Fruit fly (Drosophila melanogaster) whole organism, embryonic: ENCODE results near the gene RpS15Aa.
A peak's percentile ranks its signal among the peaks of the same experiment; 100 is the strongest.

Experiments used
- Atf-2 ChIP-seq: fragments of 200-800 bp; sonication (Bioruptor generic); optimal IDR thresholded peaks from 2 replicates; lab custom pipeline; 2016; ENCODE audit warnings: missing biosample characterization, missing genetic modification characterization
- Awh ChIP-seq: fragments of 200-800 bp; sonication (Bioruptor generic); IDR thresholded peaks from 2 replicates; pipeline ENCODE4, ENCODE4 v1.3.6; 2022; ENCODE audit warnings: missing biosample characterization, missing genetic modification characterization
- B-H1 ChIP-seq: fragments of 200-800 bp; sonication (Bioruptor generic); IDR thresholded peaks from 3 replicates; pipeline ENCODE4 v1.3.6; 2022; ENCODE audit warnings: missing biosample characterization, missing genetic modification characterization
- CG10321 ChIP-seq: fragments of 200-800 bp; sonication (Bioruptor generic); IDR thresholded peaks from 2 replicates; pipeline ENCODE4 v1.3.6; 2022; ENCODE audit warnings: missing biosample characterization, missing genetic modification characterization
- CG10366 ChIP-seq: fragments of 200-800 bp; sonication (Bioruptor generic); IDR thresholded peaks from 2 replicates; pipeline ENCODE4 v1.3.6; 2022; ENCODE audit warnings: missing biosample characterization, missing genetic modification characterization
- CG10431 ChIP-seq: fragments of 200-800 bp; sonication (Bioruptor generic); optimal IDR thresholded peaks from 3 replicates; lab custom pipeline; 2018; ENCODE audit warnings: missing biosample characterization, mild to moderate bottlenecking, missing genetic modification characterization
- CG10543 ChIP-seq: fragments of 200-800 bp; sonication (Bioruptor generic); optimal IDR thresholded peaks from 3 replicates; lab custom pipeline; 2017; ENCODE audit warnings: missing biosample characterization, mild to moderate bottlenecking, missing genetic modification characterization, moderate library complexity
- CG13296 ChIP-seq: fragments of 200-800 bp; sonication (Bioruptor generic); optimal IDR thresholded peaks from 3 replicates; lab custom pipeline; 2018; ENCODE audit warnings: missing biosample characterization, mild to moderate bottlenecking, missing genetic modification characterization
- CG16813 ChIP-seq: fragments of 200-800 bp; sonication (Bioruptor generic); IDR thresholded peaks from 3 replicates; pipeline ENCODE4 v1.3.6; 2022; ENCODE audit warnings: missing biosample characterization, missing genetic modification characterization; ENCODE audit not compliant: partially characterized antibody
- CG2889 ChIP-seq: fragments of 200-800 bp; sonication (Bioruptor generic); IDR thresholded peaks from 3 replicates; pipeline ENCODE4 v1.3.6; 2022; ENCODE audit warnings: missing biosample characterization, missing genetic modification characterization
- CG3163 ChIP-seq: fragments of 200-800 bp; sonication (Bioruptor generic); optimal IDR thresholded peaks from 3 replicates; lab custom pipeline; 2016; ENCODE audit warnings: missing biosample characterization, missing genetic modification characterization
- CG33213 ChIP-seq: fragments of 200-800 bp; sonication (Bioruptor generic); optimal IDR thresholded peaks from 3 replicates; lab custom pipeline; 2016; ENCODE audit warnings: missing biosample characterization, missing genetic modification characterization
- CG3407 ChIP-seq: fragments of 200-800 bp; sonication (Bioruptor generic); optimal IDR thresholded peaks from 2 replicates; lab custom pipeline; 2018; ENCODE audit warnings: missing biosample characterization, mild to moderate bottlenecking, missing genetic modification characterization
- CG34224 ChIP-seq: fragments of 200-800 bp; sonication (Bioruptor generic); IDR thresholded peaks from 3 replicates; pipeline ENCODE4 v1.3.6; 2022; ENCODE audit warnings: missing biosample characterization, missing genetic modification characterization; ENCODE audit not compliant: partially characterized antibody
- CG3847 ChIP-seq: fragments of 200-800 bp; sonication (Bioruptor generic); IDR thresholded peaks from 2 replicates; pipeline ENCODE4 v1.3.6; 2022; ENCODE audit warnings: missing biosample characterization, missing genetic modification characterization
- CG5180 ChIP-seq: fragments of 200-800 bp; sonication (Bioruptor generic); optimal IDR thresholded peaks from 3 replicates; lab custom pipeline; 2017; ENCODE audit warnings: missing biosample characterization, missing genetic modification characterization, mild to moderate bottlenecking, moderate library complexity, missing genetic modification reagents
- CG6254 ChIP-seq: fragments of 200-800 bp; sonication (Bioruptor generic); optimal IDR thresholded peaks from 3 replicates; lab custom pipeline; 2017; ENCODE audit warnings: mild to moderate bottlenecking, missing biosample characterization, missing genetic modification reagents, missing genetic modification characterization
- CG6683 ChIP-seq: fragments of 200-800 bp; sonication (Bioruptor generic); optimal IDR thresholded peaks from 2 replicates; lab custom pipeline; 2017; ENCODE audit warnings: missing biosample characterization, mild to moderate bottlenecking, missing genetic modification characterization, missing genetic modification reagents
- CG6689 ChIP-seq: fragments of 200-800 bp; sonication (Bioruptor generic); IDR thresholded peaks from 2 replicates; pipeline ENCODE4 v1.3.6; 2022; ENCODE audit warnings: missing biosample characterization, missing genetic modification characterization
- CG6854 ChIP-seq: fragments of 200-800 bp; sonication (Bioruptor generic); optimal IDR thresholded peaks from 3 replicates; lab custom pipeline; 2017; ENCODE audit warnings: missing biosample characterization, mild to moderate bottlenecking, missing genetic modification characterization
- CG7839 ChIP-seq: fragments of 200-800 bp; sonication (Bioruptor generic); optimal IDR thresholded peaks from 3 replicates; lab custom pipeline; 2018; ENCODE audit warnings: missing biosample characterization, mild to moderate bottlenecking, missing genetic modification characterization, moderate library complexity
- CG7987 ChIP-seq: fragments of 200-800 bp; sonication (Bioruptor generic); optimal IDR thresholded peaks from 2 replicates; lab custom pipeline; 2018; ENCODE audit warnings: missing biosample characterization, mild to moderate bottlenecking, missing genetic modification characterization, moderate library complexity
- CG9609 ChIP-seq: fragments of 200-800 bp; sonication (Bioruptor generic); optimal IDR thresholded peaks from 3 replicates; lab custom pipeline; 2016; ENCODE audit warnings: missing biosample characterization, missing genetic modification characterization
- CrebB ChIP-seq: fragments of 200-800 bp; sonication (Bioruptor generic); optimal IDR thresholded peaks from 3 replicates; lab custom pipeline; 2018; ENCODE audit warnings: missing biosample characterization, mild to moderate bottlenecking, missing genetic modification characterization
- Dad ChIP-seq: fragments of 200-800 bp; sonication (Bioruptor generic); optimal IDR thresholded peaks from 3 replicates; lab custom pipeline; 2016; ENCODE audit warnings: missing biosample characterization, missing genetic modification characterization
- Dek ChIP-seq: fragments of 200-800 bp; sonication (Bioruptor generic); optimal IDR thresholded peaks from 3 replicates; lab custom pipeline; 2019; ENCODE audit warnings: missing biosample characterization, mild to moderate bottlenecking, missing genetic modification characterization, moderate library complexity
- Dfd ChIP-seq, 2 experiments: fragments of >200 bp; optimal IDR thresholded peaks; 2 replicates each; lab custom pipeline; 2017; ENCODE audit warnings: missing biosample characterization in 2 of 2, missing genetic modification characterization in 2 of 2
- Hand ChIP-seq: fragments of 200-800 bp; sonication (Bioruptor generic); optimal IDR thresholded peaks from 2 replicates; lab custom pipeline; 2017; ENCODE audit warnings: mild to moderate bottlenecking, missing biosample characterization, missing genetic modification reagents, missing genetic modification characterization
- MESR4 ChIP-seq: fragments of 200-800 bp; sonication (Bioruptor generic); optimal IDR thresholded peaks from 2 replicates; lab custom pipeline; 2018; ENCODE audit warnings: missing biosample characterization, mild to moderate bottlenecking, missing genetic modification characterization, moderate library complexity
- Stat92E ChIP-seq, 3 experiments: fragments of >200 bp in 2 of 3; fragments of 200-800 bp in 1 of 3; sonication (Bioruptor generic) in 1 of 3; optimal IDR thresholded peaks; 2 replicates each; lab custom pipeline; 2017 to 2019; ENCODE audit warnings: missing biosample characterization in 3 of 3, missing genetic modification characterization in 3 of 3, mild to moderate bottlenecking in 1 of 3, moderate library complexity in 1 of 3
- YL-1 ChIP-seq: fragments of 200-800 bp; sonication (Bioruptor generic); optimal IDR thresholded peaks from 3 replicates; lab custom pipeline; 2017; ENCODE audit warnings: missing biosample characterization, mild to moderate bottlenecking, missing genetic modification characterization
- crc ChIP-seq: fragments of 200-800 bp; sonication (Bioruptor generic); optimal IDR thresholded peaks from 2 replicates; lab custom pipeline; 2016; ENCODE audit warnings: missing biosample characterization, missing genetic modification characterization
- dmrt99B ChIP-seq: fragments of 200-800 bp; sonication (Bioruptor generic); optimal IDR thresholded peaks from 2 replicates; lab custom pipeline; 2018; ENCODE audit warnings: missing biosample characterization, mild to moderate bottlenecking, missing genetic modification characterization, moderate library complexity
- ewg ChIP-seq: fragments of 200-800 bp; sonication (Bioruptor generic); optimal IDR thresholded peaks from 3 replicates; lab custom pipeline; 2017; ENCODE audit warnings: mild to moderate bottlenecking, missing biosample characterization, missing genetic modification reagents, missing genetic modification characterization
- fru ChIP-seq: fragments of >200 bp; optimal IDR thresholded peaks from 2 replicates; lab custom pipeline; 2017
- klu ChIP-seq: fragments of 200-800 bp; sonication (Bioruptor generic); IDR thresholded peaks from 2 replicates; pipeline ENCODE4 v1.3.6; 2022; ENCODE audit warnings: missing biosample characterization, missing genetic modification characterization
- pnt ChIP-seq: fragments of 200-800 bp; sonication (Bioruptor generic); optimal IDR thresholded peaks from 3 replicates; lab custom pipeline; 2016; ENCODE audit warnings: missing biosample characterization, missing genetic modification characterization
- pros ChIP-seq: fragments of 200-800 bp; sonication (Bioruptor generic); optimal IDR thresholded peaks from 3 replicates; lab custom pipeline; 2019; ENCODE audit warnings: missing biosample characterization, mild to moderate bottlenecking, missing genetic modification characterization, moderate library complexity
- pum ChIP-seq: fragments of 200-800 bp; sonication (Bioruptor generic); optimal IDR thresholded peaks from 2 replicates; lab custom pipeline; 2016; ENCODE audit warnings: missing biosample characterization, missing genetic modification characterization
- rib ChIP-seq: fragments of 200-800 bp; sonication (Bioruptor generic); IDR thresholded peaks from 2 replicates; pipeline ENCODE4 v1.3.6; 2022; ENCODE audit warnings: missing biosample characterization, missing genetic modification characterization
- ro ChIP-seq: fragments of 200-800 bp; sonication (Bioruptor generic); IDR thresholded peaks from 2 replicates; pipeline ENCODE4 v1.3.6; 2022; ENCODE audit warnings: missing biosample characterization, missing genetic modification characterization
- row ChIP-seq: fragments of 200-800 bp; sonication (Bioruptor generic); IDR thresholded peaks from 3 replicates; pipeline ENCODE4 v1.3.6; 2022; ENCODE audit warnings: missing biosample characterization, missing genetic modification characterization
- seq ChIP-seq: fragments of 200-800 bp; sonication (Bioruptor generic); IDR thresholded peaks from 2 replicates; pipeline ENCODE4 v1.3.6; 2022; ENCODE audit warnings: missing biosample characterization, missing genetic modification characterization
- shn ChIP-seq: fragments of 200-800 bp; sonication (Bioruptor generic); optimal IDR thresholded peaks from 3 replicates; lab custom pipeline; 2016; ENCODE audit warnings: missing biosample characterization, missing genetic modification characterization
- slbo ChIP-seq: fragments of 200-800 bp; sonication (Bioruptor generic); IDR thresholded peaks from 2 replicates; pipeline ENCODE4 v1.3.6; 2022; ENCODE audit warnings: missing biosample characterization, missing genetic modification characterization
- slp2 ChIP-seq: fragments of 200-800 bp; sonication (Bioruptor generic); optimal IDR thresholded peaks from 2 replicates; lab custom pipeline; 2016; ENCODE audit warnings: missing biosample characterization, missing genetic modification characterization
- sob ChIP-seq: fragments of 200-800 bp; sonication (Bioruptor generic); IDR thresholded peaks from 2 replicates; pipeline ENCODE4 v1.3.6; 2022; ENCODE audit warnings: missing biosample characterization, missing genetic modification characterization
- tna ChIP-seq: fragments of 200-800 bp; sonication (Bioruptor generic); IDR thresholded peaks from 2 replicates; pipeline ENCODE4 v1.3.6; 2022; ENCODE audit warnings: missing biosample characterization, missing genetic modification characterization; ENCODE audit not compliant: partially characterized antibody

The RpS15Aa gene

DNA sequence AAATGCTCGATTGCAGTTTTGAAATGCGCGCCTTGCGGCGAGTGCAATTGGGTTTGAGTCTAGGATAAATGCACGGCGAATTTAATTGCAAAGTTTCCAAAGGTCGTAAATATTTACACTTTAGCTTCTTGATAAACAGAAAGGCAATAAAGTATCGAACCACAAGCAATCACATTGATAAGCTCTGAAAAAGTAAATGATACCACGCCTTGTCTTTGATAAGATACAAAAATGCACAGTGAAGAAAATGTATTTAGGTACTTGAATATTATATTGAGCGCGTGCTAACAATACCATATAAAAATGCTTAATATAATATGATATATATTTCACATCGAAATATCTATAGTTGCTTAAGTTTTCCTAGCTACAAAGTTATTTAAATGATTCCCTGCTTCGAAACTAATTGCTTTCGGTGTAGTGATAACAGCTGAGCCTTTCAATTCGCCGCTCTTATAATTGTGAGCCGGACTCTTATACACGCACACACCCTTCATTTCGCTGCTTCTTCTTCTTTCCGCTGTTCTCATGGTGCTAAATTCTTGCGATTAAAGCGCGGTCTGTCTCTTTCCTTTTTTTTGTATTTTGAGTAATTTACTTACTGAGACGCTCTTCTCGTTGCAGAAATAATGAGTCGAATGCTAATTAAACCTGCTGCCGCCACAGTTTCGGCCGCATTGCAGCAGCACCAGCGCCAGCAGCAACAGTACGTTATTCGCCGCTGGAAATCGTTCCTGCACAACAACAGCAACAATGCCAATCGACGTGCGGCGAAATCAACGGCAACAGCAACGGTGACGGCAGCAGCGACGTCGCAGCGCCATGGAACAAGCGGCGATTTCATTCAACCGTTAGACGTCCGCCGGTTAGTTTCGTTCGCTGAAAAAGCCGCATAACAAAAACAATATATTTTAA lies 36.0 kb upstream of the RpS15Aa start (continued):
- peak; percentile 67 for TF ChIP-seq CG6683 (GFP tag; lab: Kevin White, UChicago)
- peak; percentile 79 for TF ChIP-seq CG6689
- 0 out of 2 replicates have a peak, but pooled peaks have one; percentile 28 for TF ChIP-seq seq (GFP tag; lab: Robert Waterston, UW)
- TF ChIP-seq dmrt99B (tag; lab: Kevin White, UChicago): peak; percentile 84
- no peak for TF ChIP-seq tna (GFP tag; lab: Robert Waterston, UW)
- peak; percentile 93 for TF ChIP-seq row (GFP tag; lab: Robert Waterston, UW)
- TF ChIP-seq sob (GFP tag; lab: Robert Waterston, UW): peak; percentile 90
- TF ChIP-seq CG9609 (GFP tag; lab: Kevin White, UChicago): peak; percentile 34
- TF ChIP-seq Awh (GFP tag; lab: Robert Waterston, UW): peak; percentile 80
- TF ChIP-seq CG6854 (GFP tag; lab: Kevin White, UChicago): peak; percentile 75
- TF ChIP-seq Hand: peak; percentile 67
- TF ChIP-seq CG3407 (GFP tag; lab: Kevin White, UChicago): peak; percentile 82
- no peak for TF ChIP-seq pum (GFP tag; lab: Kevin White, UChicago)
- TF ChIP-seq CG10366 (GFP tag; lab: Robert Waterston, UW): peak; percentile 78
- TF ChIP-seq shn (GFP tag; lab: Kevin White, UChicago): no peak
- 0 out of 3 replicates have a peak, but pooled peaks have one; percentile 71 for TF ChIP-seq CG2889 (GFP tag; lab: Robert Waterston, UW)
- TF ChIP-seq pnt (GFP tag; lab: Kevin White, UChicago): no peak
- TF ChIP-seq slp2 (GFP tag; lab: Kevin White, UChicago): peak; percentile 33
- TF ChIP-seq klu (GFP tag; lab: Robert Waterston, UW): peak; percentile 51; the same call in 1 of the 2 replicates
- TF ChIP-seq slbo (GFP tag; lab: Robert Waterston, UW): peak; percentile 87
- peak; percentile 73 for TF ChIP-seq CG3847
- no peak for TF ChIP-seq CG10321 (GFP tag; lab: Robert Waterston, UW)
- TF ChIP-seq CrebB (tag; lab: Kevin White, UChicago): peak; percentile 71
- peak; percentile 81 for TF ChIP-seq Dek
- peak; percentile 77 for TF ChIP-seq CG13296
- TF ChIP-seq ro (GFP tag; lab: Robert Waterston, UW): no peak
- TF ChIP-seq CG7839 (tag; lab: Kevin White, UChicago): peak; percentile 79
- no peak for TF ChIP-seq CG33213 (GFP tag; lab: Kevin White, UChicago)
- TF ChIP-seq ewg (GFP tag; lab: Kevin White, UChicago): peak; percentile 69
- TF ChIP-seq Stat92E (GFP tag; optimal IDR thresholded peaks at IDR 0.05; lab: Kevin White, UChicago): peak in 1 of 3 experiments; percentile 33
- TF ChIP-seq YL-1: peak; percentile 48
- TF ChIP-seq Dfd (GFP tag; optimal IDR thresholded peaks at IDR 0.05; lab: Kevin White, UChicago): no peak
- 0 out of 2 replicates have a peak, but pooled peaks have one; percentile 35 for TF ChIP-seq rib (GFP tag; lab: Robert Waterston, UW)
- TF ChIP-seq Atf-2: peak; percentile 6
- peak; percentile 64 for TF ChIP-seq CG5180 (GFP tag; lab: Kevin White, UChicago)
- no peak for TF ChIP-seq CG3163 (GFP tag; lab: Kevin White, UChicago)
- peak; percentile 75; the same call in 2 of the 3 replicates for TF ChIP-seq B-H1 (GFP tag; lab: Robert Waterston, UW)
- TF ChIP-seq crc: no peak
- TF ChIP-seq CG34224: no peak
- TF ChIP-seq pros: peak; percentile 62
- peak; percentile 50 for TF ChIP-seq CG10431
- peak; percentile 33 for TF ChIP-seq CG7987 (GFP tag; lab: Kevin White, UChicago)
- no peak for TF ChIP-seq fru (lab: Kevin White, UChicago)
- peak; percentile 60 for TF ChIP-seq CG10543 (GFP tag; lab: Kevin White, UChicago)
- no peak for TF ChIP-seq CG16813 (GFP tag; lab: Robert Waterston, UW)
- TF ChIP-seq Dad (GFP tag; lab: Kevin White, UChicago): no peak
- TF ChIP-seq CG6254 (GFP tag; lab: Kevin White, UChicago): peak; percentile 84
- no peak for TF ChIP-seq MESR4 (GFP tag; lab: Kevin White, UChicago)
